Fruit fly (Drosophila melanogaster): ENCODE measurements around the gene Smyd5.

Smyd5 gene

dm6 chr3R:21218733-21219165, at the start of gene Smyd5, which contains the start of gene Oga (continued):
- no peak for TF ChIP-seq CG6689 (GFP tag; IDR thresholded peaks at IDR 0.05)
- TF ChIP-seq so (GFP tag; IDR thresholded peaks at IDR 0.05), result no peak
- no peak for TF ChIP-seq ems (GFP tag; optimal IDR thresholded peaks at IDR 0.05)
- no peak for TF ChIP-seq CTCF (GFP tag; optimal IDR thresholded peaks at IDR 0.05)
- TF ChIP-seq grn (GFP tag; optimal IDR thresholded peaks at IDR 0.05), result no peak
- TF ChIP-seq CG34376 (GFP tag; optimal IDR thresholded peaks at IDR 0.05), result peak; percentile 23
- TF ChIP-seq CG8388 (GFP tag; optimal IDR thresholded peaks at IDR 0.05), result no peak
- TF ChIP-seq pho (GFP tag; optimal IDR thresholded peaks at IDR 0.05), result peak; percentile 39
- TF ChIP-seq Dbx (GFP tag; IDR thresholded peaks at IDR 0.05), result 0 out of 3 replicates have a peak, but pooled peaks have one; percentile 7
- no peak for TF ChIP-seq CG15696 (tag; optimal IDR thresholded peaks at IDR 0.05)
- no peak for TF ChIP-seq Eip74EF (GFP tag; optimal IDR thresholded peaks at IDR 0.05)
- no peak for TF ChIP-seq bab2 (GFP tag; optimal IDR thresholded peaks at IDR 0.05)
- TF ChIP-seq CG8944 (GFP tag; optimal IDR thresholded peaks at IDR 0.05), result no peak
- TF ChIP-seq Hr51 (GFP tag; optimal IDR thresholded peaks at IDR 0.05), result peak in 1 of 2 experiments; percentile 4
- no peak for TF ChIP-seq ash1 (GFP tag; optimal IDR thresholded peaks at IDR 0.05)
- TF ChIP-seq CG15601 (tag; optimal IDR thresholded peaks at IDR 0.05), result no peak
- no peak for TF ChIP-seq fd64A (GFP tag; optimal IDR thresholded peaks at IDR 0.05)
- peak; percentile 93 for TF ChIP-seq Scr (GFP tag; IDR thresholded peaks at IDR 0.05; ENCODE audit: partially characterized antibody)
- TF ChIP-seq lov (optimal IDR thresholded peaks at IDR 0.05), result no peak
- no peak for TF ChIP-seq lov (GFP tag; IDR thresholded peaks at IDR 0.05)
- TF ChIP-seq Fer2 (tag; optimal IDR thresholded peaks at IDR 0.05), result no peak
- TF ChIP-seq CHES-1-like (GFP tag; optimal IDR thresholded peaks at IDR 0.05), result peak; percentile 55
- no peak for TF ChIP-seq chm (GFP tag; IDR thresholded peaks at IDR 0.05)
- no peak for TF ChIP-seq CG10565 (GFP tag; optimal IDR thresholded peaks at IDR 0.05)
- no peak for TF ChIP-seq hkb (optimal IDR thresholded peaks at IDR 0.05)
- TF ChIP-seq hkb (GFP tag; IDR thresholded peaks at IDR 0.05), result no peak
- TF ChIP-seq CG8281 (tag; optimal IDR thresholded peaks at IDR 0.05), result no peak
- TF ChIP-seq CG4328 (GFP tag; optimal IDR thresholded peaks at IDR 0.05), result no peak
- TF ChIP-seq CG11723 (GFP tag; optimal IDR thresholded peaks at IDR 0.05), result no peak
- TF ChIP-seq Adf1 (GFP tag; IDR thresholded peaks at IDR 0.05), result no peak
- TF ChIP-seq CG3065 (GFP tag; optimal IDR thresholded peaks at IDR 0.05), result no peak
- TF ChIP-seq shn (GFP tag; optimal IDR thresholded peaks at IDR 0.05), result no peak
- TF ChIP-seq ssp (GFP tag; IDR thresholded peaks at IDR 0.05), result no peak
- TF ChIP-seq pzg (GFP tag; optimal IDR thresholded peaks at IDR 0.05), result peak; percentile 82
- TF ChIP-seq CG16779 (GFP tag; IDR thresholded peaks at IDR 0.05), result no peak
- TF ChIP-seq Drgx (GFP tag; IDR thresholded peaks at IDR 0.05), result no peak
- TF ChIP-seq CG18011 (GFP tag; optimal IDR thresholded peaks at IDR 0.05), result peak; percentile 1
- peak; percentile 58 for TF ChIP-seq mam (GFP tag; optimal IDR thresholded peaks at IDR 0.05)
- TF ChIP-seq tup (GFP tag; optimal IDR thresholded peaks at IDR 0.05), result no peak
- TF ChIP-seq bcd (GFP tag; optimal IDR thresholded peaks at IDR 0.05), result no peak
- no peak for TF ChIP-seq cg (GFP tag; optimal IDR thresholded peaks at IDR 0.05)
- TF ChIP-seq CG10209 (GFP tag; optimal IDR thresholded peaks at IDR 0.05), result no peak
- no peak for TF ChIP-seq CG12942 (GFP tag; optimal IDR thresholded peaks at IDR 0.05)
- TF ChIP-seq CG5180 (GFP tag; optimal IDR thresholded peaks at IDR 0.05), result no peak
- TF ChIP-seq Tbp (GFP tag; optimal IDR thresholded peaks at IDR 0.05), result no peak
- no peak for TF ChIP-seq ara (GFP tag; IDR thresholded peaks at IDR 0.05)
- TF ChIP-seq CG1792 (GFP tag; optimal IDR thresholded peaks at IDR 0.05), result no peak
- TF ChIP-seq Rfx (GFP tag; IDR thresholded peaks at IDR 0.05), result 0 out of 2 replicates have a peak, but pooled peaks have one; percentile 24
- no peak for TF ChIP-seq Nf-YA (GFP tag; IDR thresholded peaks at IDR 0.05)
- no peak for TF ChIP-seq pan (optimal IDR thresholded peaks at IDR 0.05)
- TF ChIP-seq pan (GFP tag; optimal IDR thresholded peaks at IDR 0.05 in 1 of 2, IDR thresholded peaks at IDR 0.05 in 1 of 2), result peak in 1 of 2 experiments; percentile 44
- TF ChIP-seq pum (GFP tag; optimal IDR thresholded peaks at IDR 0.05), result no peak
- TF ChIP-seq E2f2 (GFP tag; IDR thresholded peaks at IDR 0.05), result peak; percentile 55
